Worm (Caenorhabditis elegans) whole organism, L2 larva: ENCODE data around the gene eff-1.

Experiments used
- C34F6.9 ChIP-seq: fragments of 150-350 bp; optimal IDR thresholded peaks from 2 replicates; lab custom pipeline; 2014; ENCODE audit warnings: missing biosample characterization, missing genetic modification characterization
- ZK546.5 ChIP-seq: sonication (generic microtip); optimal IDR thresholded peaks from 2 replicates; lab custom pipeline; 2017; ENCODE audit warnings: missing biosample characterization, missing genetic modification characterization
- aly-2 ChIP-seq: fragments of 150-350 bp; optimal IDR thresholded peaks from 2 replicates; lab custom pipeline; 2014; ENCODE audit warnings: missing biosample characterization, missing genetic modification characterization
- ama-1 ChIP-seq: fragments of 150-350 bp; optimal IDR thresholded peaks from 2 replicates; lab custom pipeline; 2018; ENCODE audit warnings: inconsistent platforms
- ceh-82 ChIP-seq: fragments of 150-350 bp; optimal IDR thresholded peaks from 2 replicates; lab custom pipeline; 2014; ENCODE audit warnings: missing biosample characterization, missing genetic modification characterization
- egl-27 ChIP-seq: sonication (generic microtip); optimal IDR thresholded peaks from 3 replicates; lab custom pipeline; 2017; ENCODE audit warnings: missing biosample characterization, missing genetic modification reagents, missing genetic modification characterization
- elt-3 ChIP-seq: sonication (generic microtip); optimal IDR thresholded peaks from 2 replicates; lab custom pipeline; 2017; ENCODE audit warnings: missing biosample characterization, missing genetic modification characterization
- fos-1 ChIP-seq: fragments of 150-350 bp; optimal IDR thresholded peaks from 2 replicates; lab custom pipeline; 2014; ENCODE audit warnings: missing biosample characterization, missing genetic modification characterization
- lin-39 ChIP-seq: fragments of 150-350 bp; optimal IDR thresholded peaks from 2 replicates; lab custom pipeline; 2014; ENCODE audit warnings: missing biosample characterization, missing genetic modification reagents, missing genetic modification characterization
- nhr-77 ChIP-seq: fragments of 150-350 bp; optimal IDR thresholded peaks from 2 replicates; lab custom pipeline; 2014; ENCODE audit warnings: missing biosample characterization, missing genetic modification characterization
- skn-1 ChIP-seq: sonication (generic microtip); optimal IDR thresholded peaks from 2 replicates; lab custom pipeline; 2017; ENCODE audit warnings: missing biosample characterization, missing genetic modification characterization
- snpc-4 ChIP-seq: fragments of 150-350 bp; optimal IDR thresholded peaks from 2 replicates; lab custom pipeline; 2014; ENCODE audit warnings: missing biosample characterization, missing genetic modification characterization
- unc-62 ChIP-seq: fragments of 150-350 bp; optimal IDR thresholded peaks from 2 replicates; lab custom pipeline; 2014; ENCODE audit warnings: missing biosample characterization, missing genetic modification reagents, missing genetic modification characterization
- ztf-11 ChIP-seq: sonication (generic microtip); optimal IDR thresholded peaks from 2 replicates; lab custom pipeline; 2017; ENCODE audit warnings: missing biosample characterization, missing genetic modification characterization

- TF ChIP-seq lin-39, result peak; percentile 97
- TF ChIP-seq ZK546.5, result no peak
- TF ChIP-seq aly-2 (tag; lab: Kevin White, UChicago), result no peak
- peak; percentile 91 for TF ChIP-seq C34F6.9 (tag; lab: Kevin White, UChicago)
- no peak for TF ChIP-seq skn-1 (tag; lab: Kevin White, UChicago)
- TF ChIP-seq ama-1 (lab: Kevin White, UChicago), result peak; percentile 68
- TF ChIP-seq ztf-11, result no peak
- no peak for TF ChIP-seq ceh-82 (tag; lab: Kevin White, UChicago)
- TF ChIP-seq snpc-4 (tag; lab: Kevin White, UChicago), result peak; percentile 40
- no peak for TF ChIP-seq unc-62
- TF ChIP-seq elt-3 (tag; lab: Kevin White, UChicago), result no peak
- peak; percentile 36 for TF ChIP-seq egl-27
- TF ChIP-seq fos-1, result peak; percentile 44
- TF ChIP-seq nhr-77 (tag; lab: Kevin White, UChicago), result no peak
Observed at ce11 chrII:8328820-8329339, 17.6 kb upstream of the eff-1 start, which contains the start of gene hel-1.
